Worm (Caenorhabditis elegans) whole organism, L4 larva: ENCODE results near the gene pat-6.

Experiments used
- F37D6.2 ChIP-seq: sonication (generic microtip); optimal IDR thresholded peaks from 2 replicates; lab custom pipeline; 2016; ENCODE audit warnings: mild to moderate bottlenecking, missing genetic modification characterization, missing compliant biosample characterization
- T26A8.4 ChIP-seq: fragments of 200-800 bp; sonication (Bioruptor generic); IDR thresholded peaks from 2 replicates; pipeline ENCODE4 v1.3.6; 2022; ENCODE audit warnings: missing genetic modification characterization, missing compliant biosample characterization
- Y5F2A.4 ChIP-seq: fragments of 200-800 bp; sonication (Bioruptor generic); optimal IDR thresholded peaks from 2 replicates; lab custom pipeline; 2018; ENCODE audit warnings: mild to moderate bottlenecking, missing genetic modification characterization, missing compliant biosample characterization
- ZK546.5 ChIP-seq, 2 experiments: sonication (generic microtip); optimal IDR thresholded peaks; 2 replicates each; lab custom pipeline; 2017; ENCODE audit warnings: missing biosample characterization in 2 of 2, missing genetic modification characterization in 2 of 2
- aha-1 ChIP-seq: fragments of 150-350 bp; peaks from one replicate; lab custom pipeline; 2014; ENCODE audit warnings: missing biosample characterization, missing genetic modification characterization
- ama-1 ChIP-seq: fragments of 150-350 bp; optimal IDR thresholded peaks from 2 replicates; lab custom pipeline; 2014; ENCODE audit warnings: inconsistent platforms, mixed read lengths
- arid-1 ChIP-seq: fragments of 200-800 bp; sonication (Bioruptor generic); conservative IDR thresholded peaks from 2 replicates; pipeline ENCODE4 v1.3.6; 2022; ENCODE audit warnings: missing genetic modification reagents, missing genetic modification characterization, missing compliant biosample characterization
- ces-1 ChIP-seq: fragments of 150-350 bp; sonication (generic microtip); optimal IDR thresholded peaks from 4 replicates; lab custom pipeline; 2014; ENCODE audit warnings: missing biosample characterization, missing genetic modification reagents, missing genetic modification characterization
- daf-16 ChIP-seq, 3 experiments: sonication (generic microtip); optimal IDR thresholded peaks; 2 replicates each; lab custom pipeline; 2016 to 2017; ENCODE audit warnings: missing genetic modification characterization in 3 of 3, missing genetic modification reagents in 3 of 3, mild to moderate bottlenecking in 2 of 3, missing compliant biosample characterization in 2 of 3, missing biosample characterization in 1 of 3, moderate library complexity in 1 of 3
- dmd-9 ChIP-seq: fragments of 200-800 bp; sonication (Bioruptor generic); IDR thresholded peaks from 2 replicates; pipeline ENCODE4 v1.3.6; 2022; ENCODE audit warnings: missing genetic modification reagents, missing genetic modification characterization, missing compliant biosample characterization
- dpl-1 ChIP-seq: fragments of 150-350 bp; optimal IDR thresholded peaks from 2 replicates; lab custom pipeline; 2014; ENCODE audit warnings: missing biosample characterization, missing genetic modification reagents, missing genetic modification characterization
- duxl-1 ChIP-seq: sonication (generic microtip); optimal IDR thresholded peaks from 2 replicates; lab custom pipeline; 2016; ENCODE audit warnings: mild to moderate bottlenecking, missing genetic modification characterization, moderate library complexity, missing compliant biosample characterization; ENCODE audit not compliant: poor library complexity
- dve-1 ChIP-seq: sonication (generic microtip); optimal IDR thresholded peaks from 2 replicates; lab custom pipeline; 2017; ENCODE audit warnings: antibody characterized with exemption, mild to moderate bottlenecking, missing genetic modification characterization, missing compliant biosample characterization; ENCODE audit not compliant: insufficient read depth
- egl-27 ChIP-seq: sonication (generic microtip); optimal IDR thresholded peaks from 3 replicates; lab custom pipeline; 2017; ENCODE audit warnings: missing biosample characterization, missing genetic modification reagents, missing genetic modification characterization
- egl-43 ChIP-seq: fragments of 200-800 bp; sonication (Bioruptor generic); IDR thresholded peaks from 2 replicates; pipeline ENCODE4 v1.3.6; 2022; ENCODE audit warnings: missing genetic modification reagents, missing genetic modification characterization, missing compliant biosample characterization
- fkh-10 ChIP-seq: fragments of 150-350 bp; optimal IDR thresholded peaks from 2 replicates; lab custom pipeline; 2014; ENCODE audit warnings: missing biosample characterization, missing genetic modification reagents, missing genetic modification characterization
- hif-1 ChIP-seq, 2 experiments: sonication (generic microtip); optimal IDR thresholded peaks; 2 replicates each; lab custom pipeline; 2016 to 2017; ENCODE audit warnings: missing compliant biosample characterization in 2 of 2, missing genetic modification characterization in 2 of 2, missing genetic modification reagents in 2 of 2, missing genotype in 2 of 2, mild to moderate bottlenecking in 1 of 2
- hlh-30 ChIP-seq: sonication (generic microtip); optimal IDR thresholded peaks from 2 replicates; lab custom pipeline; 2017; ENCODE audit warnings: antibody characterized with exemption, mild to moderate bottlenecking, missing genetic modification characterization, missing compliant biosample characterization; ENCODE audit not compliant: insufficient read depth
- hmg-1.1 ChIP-seq: fragments of 200-800 bp; sonication (Bioruptor generic); IDR thresholded peaks from 2 replicates; pipeline ENCODE4 v1.3.6; 2022; ENCODE audit warnings: missing genetic modification reagents, missing genetic modification characterization, missing compliant biosample characterization
- lin-38 ChIP-seq: fragments of 200-800 bp; sonication (Bioruptor generic); IDR thresholded peaks from 2 replicates; pipeline ENCODE4 v1.3.6; 2022; ENCODE audit warnings: missing genetic modification reagents, missing genetic modification characterization, missing compliant biosample characterization
- lir-3 ChIP-seq: sonication (generic microtip); optimal IDR thresholded peaks from 2 replicates; lab custom pipeline; 2016; ENCODE audit warnings: mild to moderate bottlenecking, missing genetic modification characterization, missing compliant biosample characterization
- lsy-2 ChIP-seq, 2 experiments: fragments of 150-350 bp in 1 of 2; sonication (generic microtip) in 1 of 2; optimal IDR thresholded peaks; 2 replicates each; lab custom pipeline; 2014 to 2017; ENCODE audit warnings: missing biosample characterization in 2 of 2, missing genetic modification characterization in 2 of 2
- mdl-1 ChIP-seq, 2 experiments: fragments of 150-350 bp in 1 of 2; sonication (generic microtip) in 1 of 2; optimal IDR thresholded peaks; 2 replicates each; lab custom pipeline; 2014 to 2017; ENCODE audit warnings: missing biosample characterization in 2 of 2, missing genetic modification characterization in 2 of 2
- mdt-29 ChIP-seq: fragments of 200-800 bp; sonication (Bioruptor generic); IDR thresholded peaks from 2 replicates; pipeline ENCODE4 v1.3.6; 2022; ENCODE audit warnings: missing genetic modification reagents, missing genetic modification characterization, missing compliant biosample characterization
- mep-1 ChIP-seq: fragments of 150-350 bp; sonication (generic microtip); optimal IDR thresholded peaks from 3 replicates; lab custom pipeline; 2014; ENCODE audit warnings: missing biosample characterization, missing genetic modification characterization
- mes-2 ChIP-seq: sonication (generic microtip); optimal IDR thresholded peaks from 2 replicates; lab custom pipeline; 2016; ENCODE audit warnings: missing genotype, mild to moderate bottlenecking, missing genetic modification characterization, missing compliant biosample characterization; ENCODE audit not compliant: poor library complexity, severe bottlenecking
- nhr-11 ChIP-seq: fragments of 150-350 bp; optimal IDR thresholded peaks from 2 replicates; lab custom pipeline; 2014; ENCODE audit warnings: missing biosample characterization, missing genetic modification characterization
- nhr-25 ChIP-seq: sonication (generic microtip); optimal IDR thresholded peaks from 2 replicates; lab custom pipeline; 2017; ENCODE audit warnings: missing genetic modification characterization, mild to moderate bottlenecking, missing compliant biosample characterization, antibody characterized with exemption, moderate library complexity, borderline replicate concordance; ENCODE audit not compliant: insufficient read depth
- nhr-28 ChIP-seq: fragments of 150-350 bp; optimal IDR thresholded peaks from 2 replicates; lab custom pipeline; 2014; ENCODE audit warnings: missing biosample characterization, missing genetic modification characterization
- nhr-48 ChIP-seq: sonication (generic microtip); optimal IDR thresholded peaks from 2 replicates; lab custom pipeline; 2016; ENCODE audit warnings: mild to moderate bottlenecking, missing genetic modification characterization, missing compliant biosample characterization
- tra-1 ChIP-seq: fragments of 200-800 bp; sonication (Bioruptor generic); IDR thresholded peaks from 2 replicates; pipeline ENCODE4 v1.3.6; 2022; ENCODE audit warnings: missing genetic modification reagents, missing genetic modification characterization, missing compliant biosample characterization
- vab-7 ChIP-seq: fragments of 200-800 bp; sonication (Bioruptor generic); IDR thresholded peaks from 2 replicates; pipeline ENCODE4 v1.3.6; 2022; ENCODE audit warnings: missing genetic modification reagents, missing genetic modification characterization, missing compliant biosample characterization
- zfp-2 ChIP-seq: sonication (generic microtip); optimal IDR thresholded peaks from 2 replicates; lab custom pipeline; 2016; ENCODE audit warnings: mild to moderate bottlenecking, missing genetic modification characterization, missing compliant biosample characterization
- zip-11 ChIP-seq: fragments of 200-800 bp; sonication (Bioruptor generic); IDR thresholded peaks from 2 replicates; pipeline ENCODE4 v1.3.6; 2022; ENCODE audit warnings: missing genetic modification characterization, missing compliant biosample characterization
- ztf-11 ChIP-seq: fragments of 150-350 bp; optimal IDR thresholded peaks from 2 replicates; lab custom pipeline; 2014; ENCODE audit warnings: missing biosample characterization, missing genetic modification characterization

Gene pat-6

DNA sequence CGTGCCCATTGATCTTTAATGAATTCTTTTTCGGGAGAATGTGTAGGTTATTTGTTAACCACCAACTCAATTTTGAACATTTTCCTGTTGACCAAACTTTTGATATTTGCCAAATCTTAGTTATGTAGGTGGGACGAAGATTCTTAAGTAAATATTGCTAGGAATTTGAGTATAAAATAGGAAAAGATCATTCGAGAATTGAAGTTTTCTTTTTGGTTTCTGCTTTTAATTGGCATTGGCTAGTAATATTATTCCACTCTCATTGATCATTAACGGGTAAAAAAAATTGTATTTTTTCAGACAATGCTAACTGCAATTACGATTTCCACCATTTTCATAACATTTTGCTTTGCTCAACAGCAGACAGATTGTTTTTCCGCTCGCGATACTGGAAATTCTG lies 2.1 kb upstream of the pat-6 start, which contains the start of gene T21D12.12:
TSS of gene T21D12.12 (plus strand) at position 301 of the 400 bp plus-strand sequence.
- TF ChIP-seq aha-1 (tag; lab: Kevin White, UChicago), result no peak
- no peak for TF ChIP-seq fkh-10 (GFP tag; lab: Kevin White, UChicago)
- TF ChIP-seq arid-1 (GFP tag; lab: Robert Waterston, UW), result no peak
- no peak for TF ChIP-seq Y5F2A.4 (GFP tag; lab: Kevin White, UChicago)
- no peak for TF ChIP-seq zfp-2
- TF ChIP-seq ZK546.5 (tag; optimal IDR thresholded peaks at IDR 0.05; lab: Kevin White, UChicago), result no peak
- TF ChIP-seq F37D6.2 (tag; lab: Kevin White, UChicago), result no peak
- no peak for TF ChIP-seq nhr-25 (tag; lab: Kevin White, UChicago)
- no peak for TF ChIP-seq mdt-29 (GFP tag; lab: Robert Waterston, UW)
- TF ChIP-seq daf-16 (GFP tag; optimal IDR thresholded peaks at IDR 0.05; lab: Kevin White, UChicago), result no peak
- no peak for TF ChIP-seq daf-16 (tag; optimal IDR thresholded peaks at IDR 0.05; lab: Kevin White, UChicago)
- no peak for TF ChIP-seq ama-1 (lab: Kevin White, UChicago)
- no peak for TF ChIP-seq lir-3 (tag; lab: Kevin White, UChicago)

DNA sequence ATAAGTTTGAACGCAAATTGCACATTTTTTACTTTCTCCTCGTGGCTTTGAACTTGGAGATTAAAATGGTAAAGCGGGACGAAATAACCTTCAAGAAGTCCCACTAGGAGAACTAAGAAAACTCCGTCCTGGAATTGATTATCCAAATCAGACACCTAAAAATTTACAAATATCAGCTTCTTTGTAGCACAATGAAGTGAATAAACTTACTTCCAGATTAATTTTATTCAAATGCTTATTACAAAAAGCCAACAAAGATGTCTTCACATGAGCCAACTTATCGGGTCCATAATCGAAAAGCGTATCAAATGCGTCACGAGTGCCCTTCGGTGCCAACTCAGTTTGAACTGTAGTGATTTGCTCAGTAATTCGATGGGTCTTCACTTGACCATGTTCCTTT lies 1.6 kb downstream of the pat-6 start:
- TF ChIP-seq nhr-25 (tag; lab: Kevin White, UChicago), result no peak

DNA sequence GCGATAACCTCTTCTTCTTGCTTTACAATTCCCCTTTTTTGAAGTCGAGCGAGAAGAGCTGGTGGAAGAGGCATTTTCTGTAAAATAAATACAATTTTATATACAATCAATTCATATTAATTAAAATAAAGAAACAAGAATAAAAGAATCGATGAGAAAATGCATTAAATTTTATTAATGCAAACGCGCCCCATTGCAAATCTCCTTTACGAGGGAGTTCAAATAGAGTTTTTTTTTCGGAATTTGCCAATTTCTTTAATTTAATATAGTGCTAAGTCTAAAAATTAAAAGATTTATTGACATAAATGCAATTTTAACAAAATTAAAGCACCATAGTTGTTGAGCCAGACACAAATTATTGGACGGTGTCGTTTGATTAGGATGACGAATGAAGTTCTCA lies 2.4 kb downstream of the pat-6 start, which contains the start of gene pqbp-1.1:
TSS of gene pqbp-1.1 (minus strand) at position 77 of the 400 bp plus-strand sequence.
- peak; percentile 79 for TF ChIP-seq mep-1 (tag; lab: Kevin White, UChicago)
- 0 out of 2 replicates have a peak, but pooled peaks have one; percentile 26 for TF ChIP-seq hmg-1.1 (GFP tag; lab: Robert Waterston, UW)
- TF ChIP-seq daf-16 (GFP tag; optimal IDR thresholded peaks at IDR 0.05; lab: Kevin White, UChicago), result no peak
- no peak for TF ChIP-seq daf-16 (tag; optimal IDR thresholded peaks at IDR 0.05; lab: Kevin White, UChicago)
- peak; percentile 5 for TF ChIP-seq nhr-25 (tag; lab: Kevin White, UChicago)
- peak; percentile 61 for TF ChIP-seq ces-1
- TF ChIP-seq lin-38 (GFP tag; lab: Robert Waterston, UW), result peak; percentile 94
- TF ChIP-seq nhr-28 (tag; lab: Kevin White, UChicago), result peak; percentile 36
- peak; percentile 13 for TF ChIP-seq fkh-10 (GFP tag; lab: Kevin White, UChicago)
- no peak for TF ChIP-seq mdl-1 (tag; optimal IDR thresholded peaks at IDR 0.05; lab: Kevin White, UChicago)
- no peak for TF ChIP-seq vab-7 (GFP tag; lab: Robert Waterston, UW)
- peak; percentile 49 for TF ChIP-seq mes-2 (tag; lab: Kevin White, UChicago)
- TF ChIP-seq egl-27 (tag; lab: Kevin White, UChicago), result no peak
- peak; percentile 50 for TF ChIP-seq dve-1 (tag; lab: Kevin White, UChicago)
- peak; percentile 47 for TF ChIP-seq hlh-30 (tag; lab: Kevin White, UChicago)
- no peak for TF ChIP-seq egl-43 (GFP tag; lab: Robert Waterston, UW)
- TF ChIP-seq dpl-1 (GFP tag; lab: Kevin White, UChicago), result peak; percentile 90
- peak in 1 of 2 experiments; percentile 76 for TF ChIP-seq lsy-2 (tag; optimal IDR thresholded peaks at IDR 0.05; lab: Kevin White, UChicago)
- TF ChIP-seq, all 104 proteins: peak for 12

DNA sequence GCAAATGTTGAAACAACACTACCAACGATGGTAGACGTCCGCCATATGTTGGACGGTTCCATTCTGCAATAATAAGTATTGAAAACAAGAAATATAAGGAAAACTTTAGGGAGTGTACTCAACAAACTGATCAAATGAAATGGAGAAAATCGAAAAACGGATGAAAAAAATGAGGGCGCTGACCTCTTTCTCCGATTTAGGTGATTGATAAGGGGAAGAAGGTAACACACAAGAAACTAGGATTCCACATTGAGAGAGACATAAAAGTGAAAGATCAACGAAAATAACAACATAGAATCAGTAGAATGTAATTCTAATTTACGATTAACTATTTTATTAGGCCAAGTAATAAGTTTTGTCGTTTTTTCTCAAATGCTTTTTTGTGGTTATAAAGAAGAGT lies 4.9 kb downstream of the pat-6 start, which contains the start of gene dpy-9:
TSS of gene dpy-9 (minus strand) at position 63 of the 400 bp plus-strand sequence.
- no peak for TF ChIP-seq mdt-29 (GFP tag; lab: Robert Waterston, UW)
- no peak for TF ChIP-seq ztf-11 (tag; lab: Kevin White, UChicago)
- TF ChIP-seq aha-1 (tag; lab: Kevin White, UChicago), result no peak
- TF ChIP-seq dmd-9 (GFP tag; lab: Robert Waterston, UW), result no peak
- TF ChIP-seq nhr-48 (tag; lab: Kevin White, UChicago), result no peak
- TF ChIP-seq hif-1 (tag; optimal IDR thresholded peaks at IDR 0.05; lab: Kevin White, UChicago), result no peak
- TF ChIP-seq duxl-1, result no peak
- no peak for TF ChIP-seq tra-1 (GFP tag; lab: Robert Waterston, UW)
- no peak for TF ChIP-seq nhr-11
- no peak for TF ChIP-seq zip-11
- TF ChIP-seq T26A8.4 (GFP tag; lab: Robert Waterston, UW), result no peak
- TF ChIP-seq mdl-1 (tag; optimal IDR thresholded peaks at IDR 0.05; lab: Kevin White, UChicago), result no peak
- TF ChIP-seq, all 104 proteins: peak for 0
